Worm (Caenorhabditis elegans) whole organism, mixed stage, embryonic: Measurements from ENCODE around the gene Y105C5A.1270.

Experiments used
- M03D4.4 ChIP-seq: sonication (generic microtip); optimal IDR thresholded peaks from 2 replicates; lab custom pipeline; 2017; ENCODE audit warnings: mild to moderate bottlenecking, missing genetic modification characterization, missing compliant biosample characterization
- bed-3 ChIP-seq: fragments of 200-800 bp; sonication (Bioruptor generic); optimal IDR thresholded peaks from 3 replicates; lab custom pipeline; 2018; ENCODE audit warnings: mild to moderate bottlenecking, missing genetic modification characterization, moderate library complexity, missing compliant biosample characterization
- blmp-1 ChIP-seq: fragments of 150-350 bp; optimal IDR thresholded peaks from 2 replicates; lab custom pipeline; 2014; ENCODE audit warnings: missing biosample characterization, missing genetic modification characterization
- ceh-39 ChIP-seq: fragments of 150-350 bp; optimal IDR thresholded peaks from 2 replicates; lab custom pipeline; 2014; ENCODE audit warnings: missing biosample characterization, missing genetic modification characterization
- ceh-43 ChIP-seq: fragments of 200-800 bp; sonication (Bioruptor generic); optimal IDR thresholded peaks from 2 replicates; lab custom pipeline; 2018; ENCODE audit warnings: mild to moderate bottlenecking, missing genetic modification characterization, moderate library complexity, missing compliant biosample characterization
- ceh-83 ChIP-seq: fragments of 200-800 bp; sonication (Bioruptor generic); optimal IDR thresholded peaks from 2 replicates; lab custom pipeline; 2018; ENCODE audit warnings: mild to moderate bottlenecking, missing genetic modification characterization, missing compliant biosample characterization
- ces-1 ChIP-seq: fragments of 150-350 bp; optimal IDR thresholded peaks from 2 replicates; lab custom pipeline; 2014; ENCODE audit warnings: missing biosample characterization, missing genetic modification reagents, missing genetic modification characterization
- cnd-1 ChIP-seq: fragments of 200-800 bp; sonication (Bioruptor generic); optimal IDR thresholded peaks from 2 replicates; lab custom pipeline; 2018; ENCODE audit warnings: mild to moderate bottlenecking, missing genetic modification characterization, missing compliant biosample characterization
- drap-1 ChIP-seq: fragments of 200-800 bp; sonication (Bioruptor generic); optimal IDR thresholded peaks from 3 replicates; lab custom pipeline; 2018; ENCODE audit warnings: mild to moderate bottlenecking, missing genetic modification characterization, missing compliant biosample characterization
- elt-1 ChIP-seq: sonication (generic microtip); optimal IDR thresholded peaks from 2 replicates; lab custom pipeline; 2017; ENCODE audit warnings: missing genetic modification characterization, mild to moderate bottlenecking, missing compliant biosample characterization, antibody characterized with exemption, moderate library complexity, borderline replicate concordance; ENCODE audit not compliant: insufficient read depth
- elt-3 ChIP-seq: fragments of 150-350 bp; optimal IDR thresholded peaks from 2 replicates; lab custom pipeline; 2014; ENCODE audit warnings: missing biosample characterization, missing genetic modification characterization
- flh-1 ChIP-seq: fragments of 200-800 bp; sonication (Bioruptor generic); optimal IDR thresholded peaks from 2 replicates; lab custom pipeline; 2018; ENCODE audit warnings: mild to moderate bottlenecking, missing genetic modification characterization, moderate library complexity, missing compliant biosample characterization
- ham-2 ChIP-seq: fragments of 200-800 bp; sonication (Bioruptor generic); optimal IDR thresholded peaks from 2 replicates; lab custom pipeline; 2018; ENCODE audit warnings: mild to moderate bottlenecking, missing genetic modification characterization, missing compliant biosample characterization
- hlh-1 ChIP-seq: fragments of 150-350 bp; optimal IDR thresholded peaks from 2 replicates; lab custom pipeline; 2014; ENCODE audit warnings: missing biosample characterization, missing genetic modification reagents, missing genetic modification characterization
- lin-32 ChIP-seq: fragments of 200-800 bp; sonication (Bioruptor generic); optimal IDR thresholded peaks from 2 replicates; lab custom pipeline; 2018; ENCODE audit warnings: mild to moderate bottlenecking, missing genetic modification characterization, missing compliant biosample characterization
- lsy-2 ChIP-seq: fragments of 150-350 bp; optimal IDR thresholded peaks from 2 replicates; lab custom pipeline; 2014; ENCODE audit warnings: missing biosample characterization, missing genetic modification characterization
- mab-5 ChIP-seq: fragments of 150-350 bp; optimal IDR thresholded peaks from 2 replicates; lab custom pipeline; 2014; ENCODE audit warnings: missing biosample characterization, missing genetic modification characterization
- mep-1 ChIP-seq: fragments of 150-350 bp; optimal IDR thresholded peaks from 2 replicates; lab custom pipeline; 2017; ENCODE audit warnings: missing biosample characterization, missing genetic modification reagents, missing genetic modification characterization, inconsistent platforms
- mls-2 ChIP-seq: sonication (generic microtip); optimal IDR thresholded peaks from 2 replicates; lab custom pipeline; 2016; ENCODE audit warnings: mild to moderate bottlenecking, missing genetic modification characterization, moderate library complexity, missing compliant biosample characterization
- nhr-12 ChIP-seq: fragments of 150-350 bp; optimal IDR thresholded peaks from 2 replicates; lab custom pipeline; 2014; ENCODE audit warnings: missing biosample characterization, missing genetic modification characterization
- nhr-237 ChIP-seq: fragments of 150-350 bp; optimal IDR thresholded peaks from 2 replicates; lab custom pipeline; 2014; ENCODE audit warnings: missing biosample characterization, missing genetic modification characterization
- nhr-28 ChIP-seq: fragments of 150-350 bp; optimal IDR thresholded peaks from 2 replicates; lab custom pipeline; 2014; ENCODE audit warnings: missing biosample characterization, missing genetic modification characterization
- nhr-76 ChIP-seq: sonication (generic microtip); optimal IDR thresholded peaks from 2 replicates; lab custom pipeline; 2017; ENCODE audit warnings: missing biosample characterization, missing genetic modification characterization
- pha-4 ChIP-seq: fragments of 150-350 bp; optimal IDR thresholded peaks from 2 replicates; lab custom pipeline; 2018; ENCODE audit warnings: missing biosample characterization, missing genetic modification reagents, missing genetic modification characterization
- sem-2 ChIP-seq: fragments of 200-800 bp; sonication (Bioruptor generic); optimal IDR thresholded peaks from 2 replicates; lab custom pipeline; 2018; ENCODE audit warnings: mild to moderate bottlenecking, missing genetic modification characterization, missing compliant biosample characterization
- snpc-4 ChIP-seq: fragments of 150-350 bp; optimal IDR thresholded peaks from 2 replicates; lab custom pipeline; 2014; ENCODE audit warnings: missing biosample characterization, missing genetic modification characterization
- sptf-1 ChIP-seq: sonication (generic microtip); optimal IDR thresholded peaks from 2 replicates; lab custom pipeline; 2017; ENCODE audit warnings: mild to moderate bottlenecking, missing genetic modification characterization, moderate library complexity, missing compliant biosample characterization
- tbx-8 ChIP-seq: fragments of 200-800 bp; sonication (Bioruptor generic); optimal IDR thresholded peaks from 2 replicates; lab custom pipeline; 2018; ENCODE audit warnings: mild to moderate bottlenecking, missing genetic modification characterization, moderate library complexity, missing compliant biosample characterization
- unc-120 ChIP-seq: sonication (generic microtip); optimal IDR thresholded peaks from 2 replicates; lab custom pipeline; 2017; ENCODE audit warnings: missing genetic modification characterization, missing compliant biosample characterization; ENCODE audit not compliant: poor library complexity, severe bottlenecking
- unc-39 ChIP-seq: fragments of 150-350 bp; optimal IDR thresholded peaks from 2 replicates; lab custom pipeline; 2014; ENCODE audit warnings: missing biosample characterization, missing genetic modification characterization
- unc-62 ChIP-seq: fragments of 150-350 bp; optimal IDR thresholded peaks from 2 replicates; lab custom pipeline; 2014; ENCODE audit warnings: missing biosample characterization, missing genetic modification reagents, missing genetic modification characterization
- zip-8 ChIP-seq: fragments of 150-350 bp; optimal IDR thresholded peaks from 2 replicates; lab custom pipeline; 2014; ENCODE audit warnings: missing biosample characterization, missing genetic modification characterization
- ztf-11 ChIP-seq: fragments of 150-350 bp; optimal IDR thresholded peaks from 2 replicates; lab custom pipeline; 2014; ENCODE audit warnings: missing biosample characterization, missing genetic modification characterization

Y105C5A.1270 gene

DNA sequence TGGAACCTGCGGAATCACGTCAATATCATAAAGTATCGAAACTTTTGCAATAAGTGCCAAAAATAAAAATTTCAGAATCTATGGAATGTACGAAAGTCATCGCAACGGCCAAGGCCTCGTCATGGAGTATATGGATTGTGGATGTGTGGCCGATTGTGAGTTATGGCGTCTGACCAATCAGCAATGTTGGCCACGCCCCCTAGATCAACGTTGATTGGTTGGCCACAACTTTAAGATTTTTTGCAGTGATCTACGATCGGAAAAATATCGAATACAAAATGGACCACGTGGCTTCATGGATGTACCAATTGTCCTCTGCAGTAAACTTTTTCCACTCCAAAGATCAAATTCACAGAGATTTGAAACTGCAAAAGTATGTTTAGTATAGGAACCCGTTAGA is 4.2 kb upstream of the Y105C5A.1270 start:
- TF ChIP-seq unc-39 (tag; lab: Kevin White, UChicago) (no peak), sptf-1 (tag; lab: Kevin White, UChicago) (no peak), elt-3 (tag; lab: Kevin White, UChicago) (no peak), ceh-39 (tag; lab: Kevin White, UChicago) (no peak), elt-1 (tag; lab: Kevin White, UChicago) (no peak), flh-1 (no peak), mab-5 (tag; lab: Kevin White, UChicago) (no peak), pha-4 (tag; lab: Kevin White, UChicago) (no peak), ham-2 (GFP tag; lab: Kevin White, UChicago) (no peak), ceh-43 (GFP tag; lab: Kevin White, UChicago) (no peak), zip-8 (tag; lab: Kevin White, UChicago) (no peak), snpc-4 (tag; lab: Kevin White, UChicago) (no peak), unc-62 (GFP tag; lab: Kevin White, UChicago) (no peak), nhr-76 (tag; lab: Kevin White, UChicago) (no peak), blmp-1 (tag; lab: Kevin White, UChicago) (no peak), M03D4.4 (no peak), mls-2 (no peak)

- TF ChIP-seq mls-2 (no peak), snpc-4 (tag; lab: Kevin White, UChicago) (no peak), nhr-28 (tag; lab: Kevin White, UChicago) (no peak), ztf-11 (tag; lab: Kevin White, UChicago) (no peak), flh-1 (no peak), ceh-39 (tag; lab: Kevin White, UChicago) (no peak), ham-2 (GFP tag; lab: Kevin White, UChicago) (no peak), unc-120 (no peak)
These were observed 3.2 kb upstream of the Y105C5A.1270 start, which contains the start of gene Y105C5A.24 for ce11 chrIV:15849656-15850055. TSS of gene Y105C5A.24 (plus strand) at chrIV:15849875.

DNA sequence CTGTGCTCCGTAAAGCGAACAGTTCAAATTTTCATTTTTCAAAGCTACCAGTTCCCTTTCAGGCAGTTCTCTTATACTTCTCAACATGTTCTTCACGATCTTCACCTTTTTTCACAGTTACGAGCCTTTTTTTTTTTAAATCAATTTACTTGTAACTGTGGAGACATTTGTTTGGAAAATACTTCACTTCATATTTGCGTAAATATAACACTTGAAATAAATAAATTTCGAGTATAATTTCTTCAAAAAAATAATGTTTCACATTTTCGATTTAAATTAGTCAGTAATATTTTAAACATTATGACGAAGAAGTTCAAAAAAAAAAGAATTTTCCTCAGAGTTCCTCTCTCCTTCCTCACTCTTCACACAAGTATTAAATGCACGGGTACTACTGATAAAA is 643 bp upstream of the Y105C5A.1270 start, which contains the start of gene Y105C5A.1269:
Y105C5A.1269 (plus strand) TSS at position 301 of the 400 bp plus-strand sequence.
- TF ChIP-seq hlh-1 (tag; lab: Kevin White, UChicago) (no peak), mep-1 (no peak), lin-32 (GFP tag; lab: Kevin White, UChicago) (no peak), sptf-1 (tag; lab: Kevin White, UChicago) (no peak), bed-3 (no peak), ceh-43 (GFP tag; lab: Kevin White, UChicago) (no peak), pha-4 (tag; lab: Kevin White, UChicago) (no peak), flh-1 (no peak), nhr-28 (tag; lab: Kevin White, UChicago) (no peak), unc-120 (no peak), ces-1 (GFP tag; lab: Kevin White, UChicago) (no peak), ceh-39 (tag; lab: Kevin White, UChicago) (no peak), unc-62 (GFP tag; lab: Kevin White, UChicago) (no peak), ceh-83 (no peak), lsy-2 (tag; lab: Kevin White, UChicago) (no peak), nhr-12 (no peak), elt-1 (tag; lab: Kevin White, UChicago) (no peak), blmp-1 (tag; lab: Kevin White, UChicago) (no peak), nhr-76 (tag; lab: Kevin White, UChicago) (no peak)

- no peak for TF ChIP-seq mep-1
- no peak for TF ChIP-seq elt-3 (tag; lab: Kevin White, UChicago)
- TF ChIP-seq bed-3: no peak
- TF ChIP-seq unc-39 (tag; lab: Kevin White, UChicago): no peak
- no peak for TF ChIP-seq lsy-2 (tag; lab: Kevin White, UChicago)
- no peak for TF ChIP-seq sem-2 (GFP tag; lab: Kevin White, UChicago)
- no peak for TF ChIP-seq mab-5 (tag; lab: Kevin White, UChicago)
- TF ChIP-seq nhr-76 (tag; lab: Kevin White, UChicago): no peak
These were observed 2.4 kb downstream of the Y105C5A.1270 start for ce11 chrIV:15844064-15844463.

DNA sequence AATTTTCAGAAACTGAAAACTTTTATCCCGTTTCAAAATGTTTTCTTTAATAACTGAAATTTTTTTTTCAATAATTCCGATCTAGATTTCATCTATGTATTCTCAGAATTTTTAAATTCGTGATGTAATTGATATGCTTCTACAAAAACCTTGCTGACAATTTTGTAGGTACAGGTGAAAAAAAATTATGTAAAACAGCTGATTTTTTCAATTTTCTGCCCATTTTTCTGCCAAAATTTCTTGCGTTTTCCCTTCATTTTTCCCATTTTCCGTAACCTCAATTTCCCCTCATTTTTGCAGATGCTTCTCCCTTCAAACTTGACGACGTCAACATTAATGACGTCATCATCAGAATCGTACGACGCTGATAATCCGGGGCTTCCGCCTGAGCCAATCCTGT is 26.7 kb downstream of the Y105C5A.1270 start, which contains the start of gene daf-38:
daf-38 (plus strand) TSS at position 301 of the 400 bp plus-strand sequence.
- TF ChIP-seq nhr-237 (tag; lab: Kevin White, UChicago) (no peak), pha-4 (tag; lab: Kevin White, UChicago) (no peak), nhr-28 (tag; lab: Kevin White, UChicago) (no peak), zip-8 (tag; lab: Kevin White, UChicago) (no peak), drap-1 (GFP tag; lab: Kevin White, UChicago) (no peak), nhr-12 (no peak), sptf-1 (tag; lab: Kevin White, UChicago) (no peak), tbx-8 (GFP tag; lab: Kevin White, UChicago) (no peak), mab-5 (tag; lab: Kevin White, UChicago) (no peak), ces-1 (GFP tag; lab: Kevin White, UChicago) (no peak), snpc-4 (tag; lab: Kevin White, UChicago) (no peak), M03D4.4 (no peak), cnd-1 (tag; lab: Kevin White, UChicago) (no peak), unc-39 (tag; lab: Kevin White, UChicago) (no peak), ceh-43 (GFP tag; lab: Kevin White, UChicago) (no peak), ztf-11 (tag; lab: Kevin White, UChicago) (no peak), elt-1 (tag; lab: Kevin White, UChicago) (no peak)
